Worm (Caenorhabditis elegans): ENCODE results near the gene dpy-2.

DNA sequence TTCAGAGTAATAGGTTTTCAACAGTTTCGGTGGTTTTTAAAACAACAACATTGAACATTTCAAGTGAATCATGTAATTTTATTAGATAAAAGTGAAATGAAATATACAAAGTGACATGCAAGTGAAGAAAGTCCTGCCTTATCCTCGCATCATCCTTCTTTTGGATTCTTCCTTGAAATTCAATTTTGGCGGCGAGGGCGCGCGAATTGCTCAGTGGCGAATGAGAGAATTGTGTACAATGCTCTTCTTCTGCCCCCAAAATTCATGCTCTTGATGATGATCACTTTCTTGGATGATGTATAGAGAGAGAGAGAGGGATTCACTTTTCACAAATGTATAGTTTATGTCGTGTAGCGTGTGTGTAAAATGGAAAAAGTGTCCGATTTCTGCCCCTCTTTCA is 4.4 kb upstream of the dpy-2 start:
- no peak for TF ChIP-seq hnd-1 (tag; optimal IDR thresholded peaks at IDR 0.05)
- no peak for TF ChIP-seq ama-1 (optimal IDR thresholded peaks at IDR 0.05)
- TF ChIP-seq tra-4 (tag; optimal IDR thresholded peaks at IDR 0.05): no peak
- no peak for TF ChIP-seq tbx-37 (GFP tag; conservative IDR thresholded peaks at IDR 0.05)
- TF ChIP-seq scrt-1 (GFP tag; IDR thresholded peaks at IDR 0.05): no peak
- TF ChIP-seq hmg-4 (GFP tag; optimal IDR thresholded peaks at IDR 0.05): no peak
- no peak for TF ChIP-seq flt-1 (GFP tag; IDR thresholded peaks at IDR 0.05)
- no peak for TF ChIP-seq tbx-11 (GFP tag; IDR thresholded peaks at IDR 0.05)
- no peak for TF ChIP-seq ets-7 (tag; optimal IDR thresholded peaks at IDR 0.05)
- TF ChIP-seq sea-1 (GFP tag; conservative IDR thresholded peaks at IDR 0.05): no peak
- TF ChIP-seq hmbx-1 (tag; optimal IDR thresholded peaks at IDR 0.05): no peak
- no peak for TF ChIP-seq ceh-36 (tag; optimal IDR thresholded peaks at IDR 0.05)
- TF ChIP-seq B0310.2 (tag; optimal IDR thresholded peaks at IDR 0.05): no peak
- no peak for TF ChIP-seq pes-1 (GFP tag; IDR thresholded peaks at IDR 0.05)
